Worm (Caenorhabditis elegans) whole organism, early embryonic: ENCODE data around the gene sru-37.

Source experiments
- B0310.2 ChIP-seq: sonication (generic microtip); optimal IDR thresholded peaks from 2 replicates; lab custom pipeline; 2016; ENCODE audit warnings: mild to moderate bottlenecking, missing genetic modification characterization, missing compliant biosample characterization
- F13C5.2 ChIP-seq: sonication (generic microtip); optimal IDR thresholded peaks from 2 replicates; lab custom pipeline; 2017; ENCODE audit warnings: mild to moderate bottlenecking, missing genetic modification characterization, inconsistent platforms, missing compliant biosample characterization
- aly-1 ChIP-seq: sonication (generic microtip); optimal IDR thresholded peaks from 2 replicates; lab custom pipeline; 2016; ENCODE audit warnings: missing genetic modification characterization, missing compliant biosample characterization
- ama-1 ChIP-seq: fragments of 150-350 bp; optimal IDR thresholded peaks from 2 replicates; lab custom pipeline; 2014
- ceh-13 ChIP-seq: fragments of 200-800 bp; sonication (Bioruptor generic); optimal IDR thresholded peaks from 2 replicates; lab custom pipeline; 2018; ENCODE audit warnings: mild to moderate bottlenecking, missing genetic modification characterization, missing compliant biosample characterization
- ceh-36 ChIP-seq: sonication (generic microtip); optimal IDR thresholded peaks from 2 replicates; lab custom pipeline; 2016; ENCODE audit warnings: missing genetic modification characterization, inconsistent platforms, missing compliant biosample characterization
- ets-7 ChIP-seq: sonication (generic microtip); optimal IDR thresholded peaks from 2 replicates; lab custom pipeline; 2016; ENCODE audit warnings: missing genotype, missing genetic modification characterization, missing compliant biosample characterization
- flt-1 ChIP-seq: fragments of 200-800 bp; sonication (Bioruptor generic); IDR thresholded peaks from 2 replicates; pipeline ENCODE4 v1.3.6; 2022; ENCODE audit warnings: missing genetic modification characterization, missing compliant biosample characterization
- hmbx-1 ChIP-seq: sonication (generic microtip); optimal IDR thresholded peaks from 2 replicates; lab custom pipeline; 2016; ENCODE audit warnings: mild to moderate bottlenecking, missing genetic modification characterization, missing compliant biosample characterization
- hmg-4 ChIP-seq: fragments of 200-800 bp; sonication (Bioruptor generic); optimal IDR thresholded peaks from 2 replicates; lab custom pipeline; 2018; ENCODE audit warnings: mild to moderate bottlenecking, missing genetic modification characterization, missing compliant biosample characterization
- hnd-1 ChIP-seq: sonication (generic microtip); optimal IDR thresholded peaks from 2 replicates; lab custom pipeline; 2016; ENCODE audit warnings: missing genetic modification characterization, missing compliant biosample characterization
- pes-1 ChIP-seq: fragments of 200-800 bp; sonication (Bioruptor generic); IDR thresholded peaks from 2 replicates; pipeline ENCODE4 v1.3.6; 2022; ENCODE audit warnings: missing genetic modification reagents, missing genetic modification characterization, missing compliant biosample characterization
- scrt-1 ChIP-seq: fragments of 200-800 bp; sonication (Bioruptor generic); IDR thresholded peaks from 2 replicates; pipeline ENCODE4 v1.3.6; 2022; ENCODE audit warnings: missing genetic modification characterization, missing compliant biosample characterization
- sea-1 ChIP-seq: fragments of 200-800 bp; sonication (Bioruptor generic); conservative IDR thresholded peaks from 2 replicates; pipeline ENCODE4 v1.3.6; 2022; ENCODE audit warnings: missing genetic modification characterization, missing compliant biosample characterization
- tbx-11 ChIP-seq: fragments of 200-800 bp; sonication (Bioruptor generic); IDR thresholded peaks from 2 replicates; pipeline ENCODE4 v1.3.6; 2022; ENCODE audit warnings: missing genetic modification characterization, missing compliant biosample characterization
- tbx-37 ChIP-seq: fragments of 200-800 bp; sonication (Bioruptor generic); conservative IDR thresholded peaks from 2 replicates; pipeline ENCODE4 v1.3.6; 2022; ENCODE audit warnings: missing genetic modification reagents, missing genetic modification characterization, missing compliant biosample characterization
- tra-4 ChIP-seq: sonication (generic microtip); optimal IDR thresholded peaks from 2 replicates; lab custom pipeline; 2017; ENCODE audit warnings: missing genetic modification characterization, missing compliant biosample characterization

The sru-37 gene

ce11 chrV:9782969-9783368 lies 22.3 kb upstream of the sru-37 start, which contains the start of gene F46B6.5:
TSS of gene F46B6.5 (minus strand) at chrV:9783069.
- TF ChIP-seq ets-7 = no peak
- no peak for TF ChIP-seq tbx-37 (GFP tag; lab: Robert Waterston, UW)
- TF ChIP-seq B0310.2 (tag; lab: Kevin White, UChicago) = no peak
- no peak for TF ChIP-seq ceh-13
- no peak for TF ChIP-seq flt-1
- no peak for TF ChIP-seq aly-1 (tag; lab: Kevin White, UChicago)

DNA sequence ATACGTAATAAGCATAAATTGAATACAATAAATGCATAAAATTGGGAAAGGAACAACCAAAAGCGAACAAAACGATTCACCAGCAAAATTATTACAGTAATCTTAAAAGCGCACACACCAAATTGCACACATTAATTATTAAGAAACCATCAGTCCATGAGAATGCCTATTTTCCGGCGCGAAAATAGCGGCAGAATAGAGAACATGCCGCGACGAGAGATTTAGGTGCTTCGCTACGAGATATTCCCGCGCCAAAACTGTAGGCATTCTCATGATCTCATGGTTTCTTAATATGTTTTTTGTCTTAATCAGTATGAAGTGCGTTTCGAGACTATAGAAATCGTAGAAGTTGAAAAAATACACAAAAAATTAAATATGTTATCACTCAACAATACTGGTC lies 21.0 kb upstream of the sru-37 start:
- no peak for TF ChIP-seq hnd-1 (tag; lab: Kevin White, UChicago)
- TF ChIP-seq ama-1 (lab: Kevin White, UChicago) = no peak
- TF ChIP-seq tbx-37 (GFP tag; lab: Robert Waterston, UW) = no peak
- no peak for TF ChIP-seq B0310.2 (tag; lab: Kevin White, UChicago)
- TF ChIP-seq tra-4 (tag; lab: Kevin White, UChicago) = no peak
- TF ChIP-seq pes-1 (GFP tag; lab: Robert Waterston, UW) = no peak
- TF ChIP-seq ceh-13 = no peak
- TF ChIP-seq scrt-1 (GFP tag; lab: Robert Waterston, UW) = no peak
- no peak for TF ChIP-seq hmbx-1 (tag; lab: Kevin White, UChicago)
- no peak for TF ChIP-seq ceh-36 (tag; lab: Kevin White, UChicago)
- no peak for TF ChIP-seq flt-1
- TF ChIP-seq F13C5.2 = no peak
- TF ChIP-seq ets-7 = no peak
- TF ChIP-seq sea-1 (GFP tag; lab: Robert Waterston, UW) = no peak

- TF ChIP-seq ama-1 (lab: Kevin White, UChicago) (peak; percentile 44), sea-1 (GFP tag; lab: Robert Waterston, UW) (no peak)
These were observed 18.5 kb upstream of the sru-37 start, which contains the start of gene F46B6.6 for ce11 chrV:9786721-9787131. TSS of gene F46B6.6 (minus strand) at chrV:9786868.

DNA sequence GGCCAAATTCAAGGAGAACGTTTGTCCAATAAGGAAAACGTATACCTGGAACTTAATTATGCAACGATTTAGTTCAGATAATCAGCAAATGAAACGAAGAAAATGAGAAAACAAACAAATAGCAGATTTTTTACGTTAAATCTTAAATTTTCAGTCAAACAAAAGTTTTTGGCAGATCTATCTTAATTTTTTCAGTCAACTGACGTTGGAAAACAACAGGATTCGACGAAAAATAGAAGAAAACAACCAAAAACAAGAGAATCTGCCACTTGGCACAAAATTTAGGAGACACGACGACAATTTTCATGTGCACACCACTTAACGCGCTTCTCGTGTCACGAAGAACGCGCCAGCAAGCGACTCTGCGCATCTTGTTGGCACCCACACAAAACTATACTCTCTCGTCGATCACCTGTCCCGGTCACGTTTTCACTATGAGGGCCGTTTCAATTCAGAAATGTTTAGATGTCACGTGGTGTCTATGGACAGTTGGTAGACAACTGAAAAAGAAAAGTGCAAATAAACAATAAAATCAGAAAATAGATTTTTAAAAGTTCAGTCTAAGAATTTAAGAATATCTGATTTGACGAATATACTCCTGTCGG lies 15.5 kb upstream of the sru-37 start, which contains the start of gene ztf-7:
Gene ztf-7 (minus strand): TSS at position 51 of the 605 bp plus-strand sequence.
- TF ChIP-seq hmg-4 (GFP tag; lab: Kevin White, UChicago) = no peak
- TF ChIP-seq F13C5.2 = peak; percentile 46

ce11 chrV:9791332-9791731 lies 13.9 kb upstream of the sru-37 start, which contains the start of gene lipl-2:
TSS of gene lipl-2 (plus strand) at chrV:9791567.
- no peak for TF ChIP-seq aly-1 (tag; lab: Kevin White, UChicago)
- TF ChIP-seq pes-1 (GFP tag; lab: Robert Waterston, UW) = no peak
- TF ChIP-seq sea-1 (GFP tag; lab: Robert Waterston, UW) = no peak
- TF ChIP-seq tbx-11 (GFP tag; lab: Robert Waterston, UW) = no peak
- no peak for TF ChIP-seq hmbx-1 (tag; lab: Kevin White, UChicago)
- no peak for TF ChIP-seq tra-4 (tag; lab: Kevin White, UChicago)
- TF ChIP-seq ama-1 (lab: Kevin White, UChicago) = no peak
- TF ChIP-seq ceh-36 (tag; lab: Kevin White, UChicago) = no peak
- TF ChIP-seq ets-7 = no peak
- TF ChIP-seq F13C5.2 = no peak
- TF ChIP-seq flt-1 = no peak
- no peak for TF ChIP-seq B0310.2 (tag; lab: Kevin White, UChicago)
- TF ChIP-seq tbx-37 (GFP tag; lab: Robert Waterston, UW) = no peak

- TF ChIP-seq hmg-4 (GFP tag; lab: Kevin White, UChicago) = no peak
- no peak for TF ChIP-seq flt-1
- no peak for TF ChIP-seq F13C5.2
- TF ChIP-seq ceh-36 (tag; lab: Kevin White, UChicago) = no peak
These were observed 10.3 kb upstream of the sru-37 start for ce11 chrV:9794997-9795396.

ce11 chrV:9796002-9796401 lies 9.3 kb upstream of the sru-37 start:
- TF ChIP-seq F13C5.2 (no peak), pes-1 (GFP tag; lab: Robert Waterston, UW) (no peak), ets-7 (no peak), sea-1 (GFP tag; lab: Robert Waterston, UW) (no peak), ceh-36 (tag; lab: Kevin White, UChicago) (no peak), tbx-11 (GFP tag; lab: Robert Waterston, UW) (no peak), hmg-4 (GFP tag; lab: Kevin White, UChicago) (no peak), hmbx-1 (tag; lab: Kevin White, UChicago) (no peak)

DNA sequence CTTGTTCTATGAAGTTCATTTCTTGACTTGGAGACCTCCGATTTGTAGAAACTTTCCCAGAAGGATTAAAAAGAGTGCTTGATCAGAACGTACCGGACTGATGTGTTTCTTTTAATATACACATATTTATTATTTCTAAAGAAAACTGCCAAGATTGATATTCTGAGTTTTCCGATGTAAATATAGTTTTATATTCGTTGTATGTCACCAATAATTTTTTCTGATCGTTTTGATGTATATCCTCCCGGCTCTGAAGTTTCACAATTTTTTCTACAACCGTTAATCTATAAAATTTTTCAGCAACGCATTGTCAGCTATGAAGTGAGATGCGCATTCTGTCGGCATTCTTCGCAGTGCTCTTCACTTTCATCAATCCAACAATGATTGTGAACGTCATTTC lies 8.7 kb upstream of the sru-37 start, which contains the start of gene F46B6.9:
Gene F46B6.9 (plus strand): TSS at position 301 of the 400 bp plus-strand sequence.
- TF ChIP-seq flt-1 = no peak
- no peak for TF ChIP-seq F13C5.2
- no peak for TF ChIP-seq pes-1 (GFP tag; lab: Robert Waterston, UW)
- no peak for TF ChIP-seq ceh-36 (tag; lab: Kevin White, UChicago)
- no peak for TF ChIP-seq aly-1 (tag; lab: Kevin White, UChicago)
- TF ChIP-seq sea-1 (GFP tag; lab: Robert Waterston, UW) = no peak
- TF ChIP-seq hmbx-1 (tag; lab: Kevin White, UChicago) = no peak
- TF ChIP-seq hmg-4 (GFP tag; lab: Kevin White, UChicago) = no peak
- no peak for TF ChIP-seq tbx-37 (GFP tag; lab: Robert Waterston, UW)
- TF ChIP-seq hnd-1 (tag; lab: Kevin White, UChicago) = no peak
- no peak for TF ChIP-seq ets-7
- no peak for TF ChIP-seq ama-1 (lab: Kevin White, UChicago)
- no peak for TF ChIP-seq tra-4 (tag; lab: Kevin White, UChicago)
- no peak for TF ChIP-seq B0310.2 (tag; lab: Kevin White, UChicago)
- TF ChIP-seq ceh-13 = no peak
- no peak for TF ChIP-seq tbx-11 (GFP tag; lab: Robert Waterston, UW)
- TF ChIP-seq scrt-1 (GFP tag; lab: Robert Waterston, UW) = no peak
